Worm (Caenorhabditis elegans) whole organism, L3 larva: Measurements from ENCODE around the gene F47B8.13.
"Not testable (repeated sequence)": the region's sequence is repeated elsewhere in the genome, so short reads cannot be mapped to it uniquely, and the experiment has no call there.

Source experiments
- ZK546.5 ChIP-seq: sonication (generic microtip); optimal IDR thresholded peaks from 2 replicates; lab custom pipeline; 2017; ENCODE audit warnings: missing biosample characterization, missing genetic modification characterization
- ama-1 ChIP-seq: fragments of 150-350 bp; optimal IDR thresholded peaks from 2 replicates; lab custom pipeline; 2018
- ceh-16 ChIP-seq: sonication (generic microtip); optimal IDR thresholded peaks from 2 replicates; lab custom pipeline; 2017; ENCODE audit warnings: missing biosample characterization, missing genetic modification characterization
- ceh-28 ChIP-seq: fragments of 150-350 bp; optimal IDR thresholded peaks from 2 replicates; lab custom pipeline; 2014; ENCODE audit warnings: missing biosample characterization, missing genetic modification reagents, missing genetic modification characterization
- ceh-82 ChIP-seq: fragments of 150-350 bp; optimal IDR thresholded peaks from 2 replicates; lab custom pipeline; 2014; ENCODE audit warnings: missing biosample characterization, missing genetic modification characterization
- ceh-9 ChIP-seq: sonication (generic microtip); optimal IDR thresholded peaks from 2 replicates; lab custom pipeline; 2018; ENCODE audit warnings: missing biosample characterization, missing genetic modification characterization
- egl-27 ChIP-seq: sonication (generic microtip); optimal IDR thresholded peaks from 4 replicates; lab custom pipeline; 2017; ENCODE audit warnings: missing biosample characterization, missing genetic modification reagents, missing genetic modification characterization
- egl-5 ChIP-seq: fragments of 150-350 bp; optimal IDR thresholded peaks from 2 replicates; lab custom pipeline; 2017; ENCODE audit warnings: missing biosample characterization, missing genetic modification reagents, missing genetic modification characterization, inconsistent platforms
- elt-1 ChIP-seq: fragments of 150-350 bp; optimal IDR thresholded peaks from 2 replicates; lab custom pipeline; 2014; ENCODE audit warnings: missing biosample characterization, missing genetic modification characterization
- elt-2 ChIP-seq: sonication (generic microtip); optimal IDR thresholded peaks from 2 replicates; lab custom pipeline; 2016; ENCODE audit warnings: missing genetic modification reagents, mild to moderate bottlenecking, missing genetic modification characterization, missing compliant biosample characterization
- elt-3 ChIP-seq, 3 experiments: fragments of 150-350 bp in 1 of 3; sonication (generic microtip) in 2 of 3; optimal IDR thresholded peaks; 2 replicates in 2 of 3; 4 replicates in 1 of 3; lab custom pipeline; 2014 to 2017; ENCODE audit warnings: missing biosample characterization in 3 of 3, missing genetic modification characterization in 3 of 3
- fkh-10 ChIP-seq: sonication (generic microtip); optimal IDR thresholded peaks from 2 replicates; lab custom pipeline; 2017; ENCODE audit warnings: missing biosample characterization, missing genetic modification reagents, missing genetic modification characterization
- fkh-2 ChIP-seq: fragments of 150-350 bp; optimal IDR thresholded peaks from 2 replicates; lab custom pipeline; 2014; ENCODE audit warnings: missing biosample characterization, missing genetic modification reagents, missing genetic modification characterization
- lin-15B ChIP-seq: fragments of 150-350 bp; optimal IDR thresholded peaks from 2 replicates; lab custom pipeline; 2014; ENCODE audit warnings: missing biosample characterization, missing genetic modification characterization
- lin-39 ChIP-seq: fragments of 150-350 bp; optimal IDR thresholded peaks from 2 replicates; lab custom pipeline; 2018; ENCODE audit warnings: missing biosample characterization, missing genetic modification reagents, missing genetic modification characterization
- lsy-12 ChIP-seq: sonication (generic microtip); optimal IDR thresholded peaks from 2 replicates; lab custom pipeline; 2016; ENCODE audit warnings: mild to moderate bottlenecking, missing genetic modification characterization, missing compliant biosample characterization
- mml-1 ChIP-seq: fragments of 150-350 bp; sonication (generic microtip); optimal IDR thresholded peaks from 3 replicates; lab custom pipeline; 2014; ENCODE audit warnings: missing biosample characterization, missing genetic modification characterization
- nfya-1 ChIP-seq: sonication (generic microtip); optimal IDR thresholded peaks from 2 replicates; lab custom pipeline; 2017; ENCODE audit warnings: missing genetic modification characterization, mild to moderate bottlenecking, missing compliant biosample characterization, antibody characterized with exemption, moderate library complexity; ENCODE audit not compliant: insufficient read depth
- nhr-11 ChIP-seq: fragments of 150-350 bp; optimal IDR thresholded peaks from 2 replicates; lab custom pipeline; 2014; ENCODE audit warnings: missing biosample characterization, missing genetic modification characterization
- nhr-12 ChIP-seq: fragments of 150-350 bp; optimal IDR thresholded peaks from 2 replicates; lab custom pipeline; 2014; ENCODE audit warnings: missing biosample characterization, missing genetic modification characterization
- nhr-23 ChIP-seq: fragments of 150-350 bp; optimal IDR thresholded peaks from 2 replicates; lab custom pipeline; 2014; ENCODE audit warnings: missing biosample characterization, missing genetic modification reagents, missing genetic modification characterization
- nhr-237 ChIP-seq: fragments of 150-350 bp; optimal IDR thresholded peaks from 2 replicates; lab custom pipeline; 2014; ENCODE audit warnings: missing biosample characterization, missing genetic modification characterization
- nhr-43 ChIP-seq: sonication (generic microtip); optimal IDR thresholded peaks from 2 replicates; lab custom pipeline; 2016; ENCODE audit warnings: mild to moderate bottlenecking, missing genetic modification characterization, missing compliant biosample characterization; ENCODE audit not compliant: poor library complexity, severe bottlenecking
- nhr-67 ChIP-seq: fragments of 150-350 bp; optimal IDR thresholded peaks from 2 replicates; lab custom pipeline; 2014; ENCODE audit warnings: missing biosample characterization, missing genetic modification characterization
- nhr-76 ChIP-seq: fragments of 150-350 bp; sonication (generic microtip); optimal IDR thresholded peaks from 5 replicates; lab custom pipeline; 2014; ENCODE audit warnings: missing biosample characterization, missing genetic modification characterization
- pha-4 ChIP-seq: fragments of 150-350 bp; optimal IDR thresholded peaks from 2 replicates; lab custom pipeline; 2014; ENCODE audit warnings: missing biosample characterization, missing genetic modification reagents, missing genetic modification characterization
- pqm-1 ChIP-seq: fragments of 150-350 bp; optimal IDR thresholded peaks from 2 replicates; lab custom pipeline; 2017; ENCODE audit warnings: missing biosample characterization, missing genetic modification characterization, inconsistent platforms
- sea-2 ChIP-seq: fragments of 150-350 bp; sonication (generic microtip); optimal IDR thresholded peaks from 4 replicates; lab custom pipeline; 2014; ENCODE audit warnings: missing biosample characterization, missing genetic modification reagents, missing genetic modification characterization
- skn-1 ChIP-seq: fragments of 150-350 bp; optimal IDR thresholded peaks from 2 replicates; lab custom pipeline; 2014; ENCODE audit warnings: missing biosample characterization, missing genetic modification characterization
- snpc-4 ChIP-seq: fragments of 150-350 bp; optimal IDR thresholded peaks from 2 replicates; lab custom pipeline; 2014; ENCODE audit warnings: missing biosample characterization, missing genetic modification characterization
- tbx-2 ChIP-seq: sonication (generic microtip); optimal IDR thresholded peaks from 2 replicates; lab custom pipeline; 2016; ENCODE audit warnings: mild to moderate bottlenecking, missing genetic modification characterization, missing compliant biosample characterization
- unc-39 ChIP-seq: sonication (generic microtip); optimal IDR thresholded peaks from 4 replicates; lab custom pipeline; 2017; ENCODE audit warnings: missing biosample characterization, missing genetic modification characterization
- unc-62 ChIP-seq: fragments of 150-350 bp; sonication (generic microtip); optimal IDR thresholded peaks from 4 replicates; lab custom pipeline; 2014; ENCODE audit warnings: missing biosample characterization, missing genetic modification reagents, missing genetic modification characterization
- zag-1 ChIP-seq: fragments of 150-350 bp; optimal IDR thresholded peaks from 2 replicates; lab custom pipeline; 2014; ENCODE audit warnings: missing biosample characterization, missing genetic modification characterization
- ztf-11 ChIP-seq: fragments of 150-350 bp; optimal IDR thresholded peaks from 2 replicates; lab custom pipeline; 2014; ENCODE audit warnings: missing biosample characterization, missing genetic modification characterization
- ztf-4 ChIP-seq: fragments of 150-350 bp; optimal IDR thresholded peaks from 2 replicates; lab custom pipeline; 2014; ENCODE audit warnings: missing biosample characterization, missing genetic modification characterization

The F47B8.13 gene

DNA sequence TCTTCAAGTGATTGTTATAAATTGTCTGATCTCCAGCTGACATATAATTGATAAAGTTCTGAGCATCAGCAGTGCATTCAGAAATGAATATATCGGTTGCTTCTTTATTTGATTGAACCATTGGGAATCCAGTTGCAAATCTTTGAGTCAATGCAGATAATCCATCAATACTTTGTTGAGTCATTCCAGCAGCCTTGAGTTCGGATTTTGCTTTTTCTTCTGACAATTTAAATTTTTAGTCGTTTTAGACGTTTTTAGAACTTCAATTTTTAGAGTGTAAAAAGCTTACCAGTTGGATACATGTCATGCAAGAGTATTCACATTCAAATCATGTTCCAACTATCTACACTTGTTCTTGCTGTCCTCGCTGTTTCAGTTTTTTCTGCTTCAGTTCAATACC lies 9.9 kb downstream of the F47B8.13 start, which contains the start of gene F14D7.14:
Gene F14D7.14 (plus strand): TSS at position 301 of the 400 bp plus-strand sequence.
- not testable (repeated sequence) for TF ChIP-seq ztf-11; fkh-2 (tag; lab: Kevin White, UChicago); zag-1

DNA sequence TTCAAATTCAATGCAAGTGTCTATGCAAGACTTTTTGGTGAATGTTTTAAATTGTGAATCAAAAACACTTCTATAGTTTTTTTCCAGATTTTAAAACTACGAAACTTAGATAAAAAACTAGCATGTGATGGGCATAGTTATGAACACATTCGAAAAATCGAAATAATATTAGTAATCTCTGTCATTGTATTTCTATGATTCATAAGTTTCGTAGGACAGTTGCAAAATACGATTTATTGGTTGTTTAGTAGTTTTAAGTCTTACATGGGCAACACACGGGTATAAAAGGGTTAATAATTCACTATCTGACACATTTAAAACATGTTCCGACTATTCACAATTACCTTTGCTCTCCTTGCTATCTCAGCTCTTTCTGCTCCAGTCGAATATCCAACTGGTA lies 11.4 kb downstream of the F47B8.13 start, which contains the start of gene spig-5:
Gene spig-5 (plus strand): TSS at position 301 of the 400 bp plus-strand sequence.
- TF ChIP-seq ZK546.5, unc-39, skn-1: not testable (repeated sequence)

DNA sequence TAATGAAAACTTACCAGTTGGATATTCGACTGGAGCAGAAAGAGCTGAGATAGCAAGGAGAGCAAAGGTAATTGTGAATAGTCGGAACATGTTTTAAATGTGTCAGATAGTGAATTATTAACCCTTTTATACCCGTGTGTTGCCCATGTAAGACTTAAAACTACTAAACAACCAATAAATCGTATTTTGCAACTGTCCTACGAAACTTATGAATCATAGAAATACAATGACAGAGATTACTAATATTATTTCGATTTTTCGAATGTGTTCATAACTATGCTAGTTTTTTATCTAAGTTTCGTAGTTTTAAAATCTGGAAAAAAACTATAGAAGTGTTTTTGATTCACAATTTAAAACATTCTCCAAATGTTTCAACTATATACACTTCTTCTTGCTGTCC lies 12.8 kb downstream of the F47B8.13 start, which contains the start of gene spig-4:
Gene spig-4 (minus strand): TSS at position 101 of the 400 bp plus-strand sequence.
- TF ChIP-seq skn-1; fkh-2 (tag; lab: Kevin White, UChicago); tbx-2: not testable (repeated sequence)

DNA sequence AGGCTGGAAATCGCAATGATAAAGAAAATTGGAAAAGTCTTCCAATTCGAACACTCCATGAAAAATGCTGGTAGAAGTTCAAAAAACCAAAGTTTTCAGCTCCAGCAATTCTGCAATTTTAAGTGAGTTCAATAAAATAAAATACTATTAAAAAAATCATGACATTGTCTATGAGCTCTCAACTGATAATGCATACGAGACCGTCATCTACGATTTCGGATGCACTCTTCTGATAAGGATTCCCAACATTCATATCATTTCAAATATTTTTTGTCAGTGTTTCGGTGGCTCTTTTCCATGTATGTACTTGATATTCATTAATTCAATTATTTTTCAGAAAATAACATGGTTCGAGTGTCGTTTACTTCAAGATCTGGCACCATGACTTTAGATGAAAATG lies 18.5 kb downstream of the F47B8.13 start, which contains the start of gene F14D7.6:
Gene F14D7.6 (plus strand): TSS at position 338 of the 400 bp plus-strand sequence.
- no peak for TF ChIP-seq egl-27 (tag; lab: Kevin White, UChicago)
- TF ChIP-seq nhr-237 (tag; lab: Kevin White, UChicago) = no peak
- no peak for TF ChIP-seq ZK546.5
- TF ChIP-seq lsy-12 = no peak
- TF ChIP-seq nhr-12 = no peak
- TF ChIP-seq mml-1 = no peak
- TF ChIP-seq elt-2 = peak; percentile 59
- TF ChIP-seq lin-15B = no peak
- TF ChIP-seq ceh-28 (tag; lab: Kevin White, UChicago) = no peak
- TF ChIP-seq sea-2 (GFP tag; lab: Kevin White, UChicago) = no peak
- TF ChIP-seq pqm-1 = peak; percentile 33
- TF ChIP-seq, all 47 proteins: peak for 2

DNA sequence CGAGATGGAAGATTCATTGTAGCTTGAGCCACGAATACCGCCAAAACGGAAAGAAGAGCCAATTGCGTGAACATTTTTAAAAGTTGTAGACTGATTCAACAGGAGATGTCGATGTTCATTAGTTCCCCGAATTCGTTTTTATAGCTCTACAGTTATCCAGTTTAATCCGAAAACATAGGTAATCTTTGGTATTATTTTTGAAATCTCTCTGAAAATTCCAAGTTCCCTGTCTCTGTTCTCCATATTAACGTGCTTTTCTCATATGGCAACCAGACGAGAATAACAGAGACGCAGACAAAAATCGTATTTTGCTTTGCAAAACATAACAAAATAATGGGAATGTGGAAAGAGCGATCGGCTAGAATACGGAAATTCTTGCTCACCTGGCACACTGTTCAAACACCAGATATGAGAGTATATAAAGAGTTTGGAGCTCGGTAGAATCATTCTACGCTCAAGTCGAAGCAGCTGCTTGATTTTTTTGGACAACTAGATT lies 19.9 kb downstream of the F47B8.13 start, which contains the start of the genes spig-3 and F14D7.12:
Gene spig-3 (minus strand): TSS at position 101 of the 496 bp plus-strand sequence.
Gene F14D7.12 (plus strand): TSS at position 446 of the 496 bp plus-strand sequence.
- TF ChIP-seq unc-62 (GFP tag; lab: Kevin White, UChicago) (no peak), ztf-11 (no peak), egl-5 (tag; lab: Kevin White, UChicago) (no peak)

DNA sequence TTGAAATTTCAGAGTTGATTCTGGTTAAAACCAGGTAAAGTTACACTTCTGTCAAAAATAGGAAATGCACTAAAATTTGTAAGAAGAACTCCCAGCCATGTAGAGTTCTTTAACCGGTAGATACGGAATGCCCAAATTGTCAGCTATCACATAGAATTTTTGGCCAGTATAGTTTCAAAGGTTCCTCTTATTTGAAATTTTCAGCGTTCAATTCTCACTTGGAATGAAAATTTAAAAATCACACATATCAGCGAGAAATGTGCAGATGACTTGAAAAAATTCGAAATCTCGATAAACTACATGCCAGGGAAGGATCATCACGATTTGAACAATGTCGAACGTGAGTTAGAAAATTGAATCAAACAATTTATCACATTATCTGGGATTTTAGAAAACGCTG lies 23.0 kb downstream of the F47B8.13 start, which contains the start of gene F14D7.3:
Gene F14D7.3 (plus strand): TSS at position 301 of the 400 bp plus-strand sequence.
- no peak for TF ChIP-seq fkh-10 (GFP tag; lab: Kevin White, UChicago)
- no peak for TF ChIP-seq lsy-12
- TF ChIP-seq ceh-82 (tag; lab: Kevin White, UChicago) = no peak
- no peak for TF ChIP-seq mml-1
- TF ChIP-seq elt-1 (tag; lab: Kevin White, UChicago) = no peak
- no peak for TF ChIP-seq nhr-23
- TF ChIP-seq snpc-4 (tag; lab: Kevin White, UChicago) = no peak
- no peak for TF ChIP-seq nhr-43 (tag; lab: Kevin White, UChicago)

DNA sequence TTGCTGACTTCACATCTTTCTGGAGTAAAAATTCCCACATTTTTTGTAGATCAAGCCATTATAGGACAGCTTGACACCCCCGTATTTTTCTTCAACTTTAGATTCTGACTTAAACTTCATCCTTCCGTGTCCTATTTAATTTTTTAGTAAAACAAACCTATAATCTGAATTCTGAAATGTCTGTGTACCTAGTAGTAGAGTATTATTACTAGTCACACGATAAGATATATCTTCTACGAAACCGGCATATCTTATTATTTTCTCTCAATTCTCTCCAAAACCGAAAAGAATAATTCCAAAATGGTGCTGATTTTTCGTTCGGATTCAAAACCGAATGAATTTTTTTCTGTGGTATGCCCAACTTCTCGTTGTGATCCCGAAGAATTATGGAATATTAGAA lies 25.1 kb downstream of the F47B8.13 start, which contains the start of gene F14D7.9:
Gene F14D7.9 (plus strand): TSS at position 301 of the 400 bp plus-strand sequence.
- TF ChIP-seq pha-4 (tag; lab: Kevin White, UChicago) (no peak), ceh-9 (no peak), elt-2 (no peak)

DNA sequence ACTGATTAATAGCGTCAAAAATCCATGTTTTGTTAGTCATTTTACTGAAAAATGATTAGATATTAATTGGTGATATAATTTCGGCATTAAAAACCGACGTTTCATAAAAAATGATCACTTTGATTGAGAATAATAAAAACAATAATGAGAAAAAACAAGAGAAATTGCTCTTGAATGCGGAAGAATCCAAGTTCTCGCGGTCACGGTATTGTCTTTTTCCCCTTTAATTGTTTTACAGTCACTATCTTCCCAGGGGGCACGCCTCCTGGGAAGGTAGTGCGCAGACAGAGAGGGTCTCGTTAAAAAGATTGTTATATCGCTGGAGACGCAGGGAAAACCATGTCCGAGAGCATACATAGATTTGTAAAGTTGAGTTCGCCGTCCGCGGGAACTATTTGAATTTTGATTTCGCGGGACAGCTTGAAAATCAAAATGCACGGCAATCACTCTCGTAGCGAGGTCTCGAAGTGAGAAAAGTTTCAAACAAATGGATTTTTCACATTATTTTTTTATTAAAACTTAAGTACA lies 25.8 kb downstream of the F47B8.13 start, which contains the start of gene F14D7.2:
Gene F14D7.2 (minus strand): TSS at position 51 of the 528 bp plus-strand sequence.
- TF ChIP-seq ceh-28 (tag; lab: Kevin White, UChicago) = no peak
- TF ChIP-seq nhr-11 (tag; lab: Kevin White, UChicago) = no peak
- no peak for TF ChIP-seq pha-4 (tag; lab: Kevin White, UChicago)
- no peak for TF ChIP-seq egl-5 (tag; lab: Kevin White, UChicago)
- no peak for TF ChIP-seq lsy-12
- no peak for TF ChIP-seq ceh-16 (tag; lab: Kevin White, UChicago)
- TF ChIP-seq nhr-43 (tag; lab: Kevin White, UChicago) = no peak
- TF ChIP-seq ama-1 (lab: Kevin White, UChicago) = no peak
- no peak for TF ChIP-seq zag-1
- TF ChIP-seq nhr-76 (tag; lab: Kevin White, UChicago) = no peak
- TF ChIP-seq lin-15B = no peak
- no peak for TF ChIP-seq egl-27 (tag; lab: Kevin White, UChicago)
- TF ChIP-seq lin-39 (tag; lab: Kevin White, UChicago) = no peak
- no peak for TF ChIP-seq nhr-67 (tag; lab: Kevin White, UChicago)
- no peak for TF ChIP-seq fkh-2 (tag; lab: Kevin White, UChicago)
- no peak for TF ChIP-seq elt-3 (tag; optimal IDR thresholded peaks at IDR 0.05; lab: Kevin White, UChicago)
- TF ChIP-seq ztf-4 (tag; lab: Kevin White, UChicago) = no peak
- no peak for TF ChIP-seq nfya-1 (tag; lab: Kevin White, UChicago)
- TF ChIP-seq, all 47 proteins: peak for 0
